Worm (Caenorhabditis elegans) whole organism, L3 larva: Measurements from ENCODE around the gene gst-13.
A peak's percentile ranks its signal among the peaks of the same experiment; 100 is the strongest.

ENCODE experiments used
- elt-3 ChIP-seq, 3 experiments: fragments of 150-350 bp in 1 of 3; sonication (generic microtip) in 2 of 3; optimal IDR thresholded peaks; 2 replicates in 2 of 3; 4 replicates in 1 of 3; lab custom pipeline; 2014 to 2017; ENCODE audit warnings: missing biosample characterization in 3 of 3, missing genetic modification characterization in 3 of 3
- fkh-10 ChIP-seq: sonication (generic microtip); optimal IDR thresholded peaks from 2 replicates; lab custom pipeline; 2017; ENCODE audit warnings: missing biosample characterization, missing genetic modification reagents, missing genetic modification characterization
- fos-1 ChIP-seq: fragments of 150-350 bp; optimal IDR thresholded peaks from 2 replicates; lab custom pipeline; 2014; ENCODE audit warnings: missing biosample characterization, missing genetic modification characterization
- lin-39 ChIP-seq: fragments of 150-350 bp; optimal IDR thresholded peaks from 2 replicates; lab custom pipeline; 2018; ENCODE audit warnings: missing biosample characterization, missing genetic modification reagents, missing genetic modification characterization
- mdl-1 ChIP-seq: fragments of 150-350 bp; optimal IDR thresholded peaks from 2 replicates; lab custom pipeline; 2014; ENCODE audit warnings: missing biosample characterization, missing genetic modification characterization
- nfya-1 ChIP-seq: sonication (generic microtip); optimal IDR thresholded peaks from 2 replicates; lab custom pipeline; 2017; ENCODE audit warnings: missing genetic modification characterization, mild to moderate bottlenecking, missing compliant biosample characterization, antibody characterized with exemption, moderate library complexity; ENCODE audit not compliant: insufficient read depth
- nhr-11 ChIP-seq: fragments of 150-350 bp; optimal IDR thresholded peaks from 2 replicates; lab custom pipeline; 2014; ENCODE audit warnings: missing biosample characterization, missing genetic modification characterization
- nhr-12 ChIP-seq: fragments of 150-350 bp; optimal IDR thresholded peaks from 2 replicates; lab custom pipeline; 2014; ENCODE audit warnings: missing biosample characterization, missing genetic modification characterization
- nhr-43 ChIP-seq: sonication (generic microtip); optimal IDR thresholded peaks from 2 replicates; lab custom pipeline; 2016; ENCODE audit warnings: mild to moderate bottlenecking, missing genetic modification characterization, missing compliant biosample characterization; ENCODE audit not compliant: poor library complexity, severe bottlenecking
- nhr-76 ChIP-seq: fragments of 150-350 bp; sonication (generic microtip); optimal IDR thresholded peaks from 5 replicates; lab custom pipeline; 2014; ENCODE audit warnings: missing biosample characterization, missing genetic modification characterization
- unc-62 ChIP-seq: fragments of 150-350 bp; sonication (generic microtip); optimal IDR thresholded peaks from 4 replicates; lab custom pipeline; 2014; ENCODE audit warnings: missing biosample characterization, missing genetic modification reagents, missing genetic modification characterization

DNA sequence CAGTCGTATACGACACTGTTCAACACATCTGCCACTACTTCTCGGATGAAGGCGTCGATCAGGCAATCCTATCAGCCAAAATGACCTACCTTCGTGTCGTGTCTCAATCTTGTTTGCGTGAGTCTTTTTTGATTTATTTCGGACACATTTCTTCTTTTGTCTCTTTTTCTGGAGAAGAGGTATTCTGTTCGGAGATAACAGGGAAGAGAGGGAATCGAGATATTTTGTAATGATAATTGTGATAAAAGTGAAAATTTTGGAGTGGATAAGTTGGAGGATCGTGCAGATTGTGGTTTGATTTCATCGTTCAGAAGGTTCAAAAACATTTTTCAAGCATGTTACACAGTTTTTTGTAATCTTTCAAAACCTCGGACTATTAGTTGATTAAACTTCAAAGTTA lies 2.6 kb downstream of the gst-13 start:
- no peak for TF ChIP-seq nhr-11 (tag; lab: Kevin White, UChicago)
- peak; percentile 51 for TF ChIP-seq nhr-43 (tag; lab: Kevin White, UChicago)
- TF ChIP-seq mdl-1 (tag; lab: Kevin White, UChicago), result no peak
- no peak for TF ChIP-seq unc-62 (GFP tag; lab: Kevin White, UChicago)
- no peak for TF ChIP-seq fkh-10 (GFP tag; lab: Kevin White, UChicago)
- TF ChIP-seq fos-1 (tag; lab: Kevin White, UChicago), result no peak
- no peak for TF ChIP-seq lin-39 (tag; lab: Kevin White, UChicago)
- TF ChIP-seq nhr-76, result no peak
- TF ChIP-seq nhr-12, result no peak
- no peak for TF ChIP-seq elt-3 (tag; optimal IDR thresholded peaks at IDR 0.05; lab: Kevin White, UChicago)
- no peak for TF ChIP-seq nfya-1 (tag; lab: Kevin White, UChicago)
